Fruit fly (Drosophila melanogaster): ENCODE results near the gene Dab.
A peak's percentile ranks its signal among the peaks of the same experiment; 100 is the strongest.

DNA sequence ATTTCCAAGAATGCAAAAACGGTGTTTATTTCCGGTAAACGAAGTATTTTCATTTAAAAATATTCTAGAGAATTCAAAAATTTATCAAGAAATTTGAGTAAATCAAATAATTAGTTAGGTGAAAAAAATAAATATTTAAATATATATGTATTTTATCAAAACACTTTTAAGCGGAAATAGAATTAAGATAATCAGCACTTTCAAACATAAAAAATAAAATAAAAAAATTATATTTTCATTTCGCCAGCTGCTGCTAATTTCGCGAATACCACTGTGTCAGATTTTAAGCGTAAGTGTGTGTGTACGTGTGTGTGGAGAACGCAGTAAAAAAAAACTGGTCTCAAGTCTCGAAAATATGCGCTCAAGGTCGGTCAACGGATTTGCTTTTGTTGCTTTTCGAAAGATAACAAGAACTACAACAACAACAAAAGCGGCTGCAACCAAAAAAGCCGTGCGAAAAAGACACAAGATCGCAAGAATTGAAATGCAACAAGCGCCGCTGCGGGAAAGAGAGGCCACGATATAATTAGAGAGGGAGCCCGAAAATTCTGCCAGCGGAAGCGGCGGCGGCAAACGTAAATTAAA is 2.2 kb upstream of the Dab start:
- no peak for TF ChIP-seq HLH54F (GFP tag; optimal IDR thresholded peaks at IDR 0.05)
- TF ChIP-seq Ptx1 (GFP tag; IDR thresholded peaks at IDR 0.05) = peak; percentile 23; the same call in 1 of the 2 replicates
- TF ChIP-seq CG8765 (GFP tag; IDR thresholded peaks at IDR 0.05) = no peak
- TF ChIP-seq mirr (GFP tag; optimal IDR thresholded peaks at IDR 0.05) = no peak
- no peak for TF ChIP-seq al (GFP tag; IDR thresholded peaks at IDR 0.05)
- TF ChIP-seq tgo (GFP tag; IDR thresholded peaks at IDR 0.05) = no peak; the same call in 2 of the 3 replicates
